Worm (Caenorhabditis elegans) whole organism, L1 larva: ENCODE results near the gene C47A10.16.

Source experiments
- F16B12.6 ChIP-seq: fragments of 150-350 bp; optimal IDR thresholded peaks from 2 replicates; lab custom pipeline; 2014; ENCODE audit warnings: missing biosample characterization, missing genetic modification characterization
- Y116A8C.19 ChIP-seq: sonication (generic microtip); optimal IDR thresholded peaks from 2 replicates; lab custom pipeline; 2016; ENCODE audit warnings: missing compliant biosample characterization, missing genetic modification characterization, borderline replicate concordance
- aha-1 ChIP-seq: fragments of 150-350 bp; optimal IDR thresholded peaks from 2 replicates; lab custom pipeline; 2014; ENCODE audit warnings: missing biosample characterization, missing genetic modification characterization
- ama-1 ChIP-seq: fragments of 150-350 bp; optimal IDR thresholded peaks from 2 replicates; lab custom pipeline; 2014
- blmp-1 ChIP-seq: fragments of 150-350 bp; optimal IDR thresholded peaks from 2 replicates; lab custom pipeline; 2014; ENCODE audit warnings: missing biosample characterization, missing genetic modification characterization
- ceh-63 ChIP-seq: fragments of 200-800 bp; sonication (Bioruptor generic); optimal IDR thresholded peaks from 2 replicates; lab custom pipeline; 2018; ENCODE audit warnings: mild to moderate bottlenecking, missing genetic modification characterization, missing compliant biosample characterization
- ceh-82 ChIP-seq, 3 experiments: fragments of 150-350 bp in 1 of 3; sonication (generic microtip) in 2 of 3; optimal IDR thresholded peaks; 2 replicates each; lab custom pipeline; 2014 to 2017; ENCODE audit warnings: missing biosample characterization in 3 of 3, missing genetic modification characterization in 3 of 3
- ceh-90 ChIP-seq: sonication (generic microtip); optimal IDR thresholded peaks from 2 replicates; lab custom pipeline; 2016; ENCODE audit warnings: missing genetic modification characterization, missing compliant biosample characterization
- ces-1 ChIP-seq: fragments of 150-350 bp; optimal IDR thresholded peaks from 2 replicates; lab custom pipeline; 2014; ENCODE audit warnings: missing biosample characterization, missing genetic modification reagents, missing genetic modification characterization
- dpl-1 ChIP-seq, 3 experiments: fragments of 150-350 bp in 2 of 3; sonication (generic microtip) in 1 of 3; optimal IDR thresholded peaks; 2 replicates each; lab custom pipeline; 2014 to 2017; ENCODE audit warnings: missing biosample characterization in 3 of 3, missing genetic modification characterization in 3 of 3, missing genetic modification reagents in 3 of 3
- efl-3 ChIP-seq: fragments of 200-800 bp; sonication (Bioruptor generic); optimal IDR thresholded peaks from 2 replicates; lab custom pipeline; 2018; ENCODE audit warnings: mild to moderate bottlenecking, missing genetic modification characterization, missing compliant biosample characterization
- egl-13 ChIP-seq: sonication (generic microtip); optimal IDR thresholded peaks from 2 replicates; lab custom pipeline; 2016; ENCODE audit warnings: missing genotype, missing genetic modification reagents, missing genetic modification characterization, missing compliant biosample characterization
- egl-27 ChIP-seq, 2 experiments: fragments of 150-350 bp in 1 of 2; sonication (generic microtip); optimal IDR thresholded peaks; 3 replicates each; lab custom pipeline; 2017 to 2018; ENCODE audit warnings: missing biosample characterization in 2 of 2, missing genetic modification characterization in 2 of 2, missing genetic modification reagents in 2 of 2
- elt-3 ChIP-seq, 6 experiments: fragments of 150-350 bp in 1 of 6; sonication (generic microtip); optimal IDR thresholded peaks; 2 replicates each; lab custom pipeline; 2017 to 2018; ENCODE audit warnings: missing biosample characterization in 6 of 6, missing genetic modification characterization in 6 of 6, inconsistent platforms in 1 of 6
- ets-5 ChIP-seq: fragments of 200-800 bp; sonication (Bioruptor generic); IDR thresholded peaks from 2 replicates; pipeline ENCODE4 v1.3.6; 2022; ENCODE audit warnings: missing genetic modification characterization, missing compliant biosample characterization
- fos-1 ChIP-seq: fragments of 150-350 bp; optimal IDR thresholded peaks from 2 replicates; lab custom pipeline; 2014; ENCODE audit warnings: missing biosample characterization, missing genetic modification characterization
- hlh-4 ChIP-seq: sonication (generic microtip); optimal IDR thresholded peaks from 2 replicates; lab custom pipeline; 2016; ENCODE audit warnings: mild to moderate bottlenecking, missing genetic modification characterization, missing compliant biosample characterization
- hpl-2 ChIP-seq: fragments of 150-350 bp; optimal IDR thresholded peaks from 2 replicates; lab custom pipeline; 2014; ENCODE audit warnings: missing biosample characterization, missing genetic modification reagents, missing genetic modification characterization
- lin-14 ChIP-seq: fragments of 200-800 bp; sonication (Bioruptor generic); optimal IDR thresholded peaks from 2 replicates; lab custom pipeline; 2018; ENCODE audit warnings: mild to moderate bottlenecking, missing genetic modification characterization, moderate library complexity, missing compliant biosample characterization
- lin-15B ChIP-seq: fragments of 150-350 bp; sonication (generic microtip); optimal IDR thresholded peaks from 3 replicates; lab custom pipeline; 2014; ENCODE audit warnings: missing biosample characterization, missing genetic modification characterization
- lin-35 ChIP-seq, 2 experiments: fragments of 150-350 bp; optimal IDR thresholded peaks; 2 replicates each; lab custom pipeline; 2014; ENCODE audit warnings: missing biosample characterization in 2 of 2, missing genetic modification characterization in 2 of 2, missing genetic modification reagents in 2 of 2
- lin-39 ChIP-seq: fragments of 150-350 bp; optimal IDR thresholded peaks from 2 replicates; lab custom pipeline; 2014; ENCODE audit warnings: missing biosample characterization, missing genetic modification reagents, missing genetic modification characterization
- lir-3 ChIP-seq: sonication (generic microtip); optimal IDR thresholded peaks from 2 replicates; lab custom pipeline; 2016; ENCODE audit warnings: mild to moderate bottlenecking, missing genetic modification characterization, moderate library complexity, missing compliant biosample characterization; ENCODE audit not compliant: poor library complexity
- lsy-2 ChIP-seq, 2 experiments: fragments of 150-350 bp; optimal IDR thresholded peaks; 2 replicates each; lab custom pipeline; 2014; ENCODE audit warnings: missing biosample characterization in 2 of 2, missing genetic modification characterization in 2 of 2
- nhr-11 ChIP-seq: fragments of 150-350 bp; optimal IDR thresholded peaks from 2 replicates; lab custom pipeline; 2014; ENCODE audit warnings: missing biosample characterization, missing genetic modification characterization
- nhr-20 ChIP-seq: sonication (generic microtip); optimal IDR thresholded peaks from 2 replicates; lab custom pipeline; 2016; ENCODE audit warnings: mild to moderate bottlenecking, missing genetic modification characterization, missing compliant biosample characterization
- nhr-47 ChIP-seq: sonication (generic microtip); optimal IDR thresholded peaks from 2 replicates; lab custom pipeline; 2016; ENCODE audit warnings: mild to moderate bottlenecking, missing genetic modification characterization, moderate library complexity, missing compliant biosample characterization
- nhr-71 ChIP-seq: sonication (generic microtip); optimal IDR thresholded peaks from 2 replicates; lab custom pipeline; 2016; ENCODE audit warnings: mild to moderate bottlenecking, missing genetic modification characterization, moderate library complexity, missing compliant biosample characterization
- nhr-76 ChIP-seq: sonication (generic microtip); optimal IDR thresholded peaks from 2 replicates; lab custom pipeline; 2017; ENCODE audit warnings: missing biosample characterization, missing genetic modification characterization
- nhr-84 ChIP-seq: sonication (generic microtip); optimal IDR thresholded peaks from 2 replicates; lab custom pipeline; 2017; ENCODE audit warnings: missing biosample characterization, missing genetic modification characterization
- nhr-90 ChIP-seq: sonication (generic microtip); optimal IDR thresholded peaks from 2 replicates; lab custom pipeline; 2016; ENCODE audit warnings: mild to moderate bottlenecking, missing genetic modification characterization, missing compliant biosample characterization; ENCODE audit not compliant: poor library complexity
- pag-3 ChIP-seq: sonication (generic microtip); optimal IDR thresholded peaks from 2 replicates; lab custom pipeline; 2017; ENCODE audit warnings: missing genetic modification characterization, mild to moderate bottlenecking, missing compliant biosample characterization, antibody characterized with exemption, borderline replicate concordance; ENCODE audit not compliant: insufficient read depth
- pqm-1 ChIP-seq: sonication (generic microtip); optimal IDR thresholded peaks from 3 replicates; lab custom pipeline; 2017; ENCODE audit warnings: missing biosample characterization, missing genetic modification characterization
- rnt-1 ChIP-seq: sonication (generic microtip); optimal IDR thresholded peaks from 2 replicates; lab custom pipeline; 2016; ENCODE audit warnings: mild to moderate bottlenecking, missing genetic modification characterization, moderate library complexity, missing compliant biosample characterization
- sox-4 ChIP-seq: sonication (generic microtip); optimal IDR thresholded peaks from 2 replicates; lab custom pipeline; 2016; ENCODE audit warnings: missing genetic modification characterization, missing compliant biosample characterization
- sptf-1 ChIP-seq: fragments of 150-350 bp; optimal IDR thresholded peaks from 2 replicates; lab custom pipeline; 2014; ENCODE audit warnings: missing biosample characterization, missing genetic modification characterization
- sup-37 ChIP-seq: fragments of 200-800 bp; sonication (Bioruptor generic); optimal IDR thresholded peaks from 2 replicates; lab custom pipeline; 2018; ENCODE audit warnings: mild to moderate bottlenecking, missing genetic modification characterization, missing compliant biosample characterization
- tbx-2 ChIP-seq: sonication (generic microtip); optimal IDR thresholded peaks from 2 replicates; lab custom pipeline; 2016; ENCODE audit warnings: missing genetic modification characterization, missing compliant biosample characterization
- tlp-1 ChIP-seq: fragments of 150-350 bp; optimal IDR thresholded peaks from 2 replicates; lab custom pipeline; 2014; ENCODE audit warnings: missing biosample characterization, missing genetic modification characterization
- unc-130 ChIP-seq: fragments of 150-350 bp; optimal IDR thresholded peaks from 2 replicates; lab custom pipeline; 2017; ENCODE audit warnings: missing biosample characterization, missing genetic modification characterization, inconsistent platforms
- zip-4 ChIP-seq: fragments of 200-800 bp; sonication (Bioruptor generic); optimal IDR thresholded peaks from 2 replicates; lab custom pipeline; 2018; ENCODE audit warnings: mild to moderate bottlenecking, missing genetic modification characterization, moderate library complexity, missing compliant biosample characterization

C47A10.16 gene

DNA sequence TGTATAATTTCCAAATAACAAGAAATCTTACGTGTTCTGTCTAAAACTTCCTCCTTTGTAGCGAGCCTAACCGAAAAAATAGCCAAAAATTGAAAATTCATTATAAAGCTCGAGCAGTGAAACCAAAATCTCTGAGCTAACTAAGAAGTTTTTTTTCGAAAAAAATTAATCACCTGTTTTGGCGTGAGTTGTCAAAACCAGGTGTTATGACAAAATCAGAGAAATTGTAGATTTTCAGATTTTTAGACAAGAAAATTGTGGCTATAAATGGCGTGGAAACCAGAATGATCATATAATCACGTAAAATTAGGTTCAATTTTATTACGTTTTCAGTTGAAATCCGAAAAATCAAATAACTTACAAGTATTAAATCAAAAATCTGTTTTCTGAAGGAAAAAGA, 8.1 kb upstream of the C47A10.16 start, which contains the start of gene sre-21:
Gene sre-21, minus strand, starts transcription at position 101 of the 400 bp plus-strand sequence.
- TF ChIP-seq ceh-63 (GFP tag; lab: Kevin White, UChicago) (no peak), egl-13 (tag; lab: Kevin White, UChicago) (no peak), lin-35 (GFP tag; optimal IDR thresholded peaks at IDR 0.05; lab: Kevin White, UChicago) (no peak), zip-4 (GFP tag; lab: Kevin White, UChicago) (no peak), fos-1 (tag; lab: Kevin White, UChicago) (no peak), egl-27 (tag; optimal IDR thresholded peaks at IDR 0.05; lab: Kevin White, UChicago) (no peak), pqm-1 (no peak), blmp-1 (tag; lab: Kevin White, UChicago) (no peak), tbx-2 (tag; lab: Kevin White, UChicago) (no peak), ets-5 (GFP tag; lab: Robert Waterston, UW) (no peak), ceh-82 (tag; optimal IDR thresholded peaks at IDR 0.05; lab: Kevin White, UChicago) (no peak), aha-1 (no peak), ces-1 (GFP tag; lab: Kevin White, UChicago) (no peak), lin-14 (no peak), nhr-76 (tag; lab: Kevin White, UChicago) (no peak), lin-15B (no peak), nhr-90 (tag; lab: Kevin White, UChicago) (no peak)
- TF ChIP-seq, all 84 proteins: peak for 0

DNA sequence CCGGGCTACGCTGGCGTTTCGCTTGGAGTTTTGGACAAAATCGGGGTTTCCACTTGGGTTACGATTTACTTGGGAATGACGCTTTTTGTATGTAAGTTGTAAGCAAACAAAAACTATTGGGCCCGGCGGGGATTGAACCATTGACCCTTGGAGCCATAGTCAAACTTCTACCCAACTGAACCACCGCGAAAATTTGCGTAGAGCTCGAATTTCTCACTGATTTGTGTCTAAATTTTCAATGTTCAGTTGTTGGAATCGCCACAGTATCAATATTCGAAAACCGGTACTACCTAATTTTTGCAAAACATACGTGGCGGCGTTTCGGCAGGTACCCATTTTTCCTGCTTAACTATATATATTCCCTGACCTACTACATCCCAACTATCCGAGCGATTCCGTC, 2.8 kb upstream of the C47A10.16 start:
- no peak for TF ChIP-seq nhr-20
- no peak for TF ChIP-seq hpl-2
- no peak for TF ChIP-seq elt-3 (tag; optimal IDR thresholded peaks at IDR 0.05; lab: Kevin White, UChicago)
- TF ChIP-seq F16B12.6 (tag; lab: Kevin White, UChicago): no peak
- TF ChIP-seq unc-130 (tag; lab: Kevin White, UChicago): no peak
- TF ChIP-seq tlp-1 (tag; lab: Kevin White, UChicago): no peak
- no peak for TF ChIP-seq efl-3 (GFP tag; lab: Kevin White, UChicago)
- TF ChIP-seq lin-14: no peak
- TF ChIP-seq rnt-1 (tag; lab: Kevin White, UChicago): no peak
- no peak for TF ChIP-seq Y116A8C.19
- no peak for TF ChIP-seq nhr-47
- no peak for TF ChIP-seq nhr-76 (tag; lab: Kevin White, UChicago)
- TF ChIP-seq lin-39 (tag; lab: Kevin White, UChicago): no peak
- no peak for TF ChIP-seq ceh-63 (GFP tag; lab: Kevin White, UChicago)
- no peak for TF ChIP-seq pag-3 (tag; lab: Kevin White, UChicago)
- TF ChIP-seq pqm-1: no peak
- TF ChIP-seq lsy-2 (tag; optimal IDR thresholded peaks at IDR 0.05; lab: Kevin White, UChicago): no peak
- no peak for TF ChIP-seq nhr-84 (tag; lab: Kevin White, UChicago)
- TF ChIP-seq ceh-82 (tag; optimal IDR thresholded peaks at IDR 0.05; lab: Kevin White, UChicago): no peak

DNA sequence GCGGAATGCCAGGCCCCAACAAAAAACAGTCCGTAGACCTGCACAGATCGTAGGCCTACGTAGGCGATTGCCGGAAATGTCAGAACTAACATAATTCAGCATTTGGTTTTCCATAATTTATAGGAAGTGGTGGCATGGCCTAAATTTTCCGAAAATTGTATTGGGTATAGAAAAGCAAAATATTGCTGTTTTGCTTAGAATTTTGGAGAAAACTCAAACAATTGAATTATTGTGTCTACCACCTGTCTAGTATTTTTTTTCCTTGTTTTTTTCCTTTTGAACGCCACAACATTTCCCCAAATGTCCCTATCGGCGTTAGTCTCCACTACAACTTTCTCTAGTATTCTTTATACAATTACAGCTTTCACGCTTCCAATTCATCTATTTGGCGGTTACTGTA, 2.3 kb upstream of the C47A10.16 start, which contains the start of gene srh-284:
Gene srh-284, plus strand, starts transcription at position 301 of the 400 bp plus-strand sequence.
- TF ChIP-seq hpl-2 (no peak), ets-5 (GFP tag; lab: Robert Waterston, UW) (no peak), nhr-11 (tag; lab: Kevin White, UChicago) (no peak), dpl-1 (GFP tag; optimal IDR thresholded peaks at IDR 0.05; lab: Kevin White, UChicago) (no peak), elt-3 (tag; optimal IDR thresholded peaks at IDR 0.05; lab: Kevin White, UChicago) (no peak), hlh-4 (no peak), unc-130 (tag; lab: Kevin White, UChicago) (no peak), ceh-90 (no peak), nhr-90 (tag; lab: Kevin White, UChicago) (no peak), sptf-1 (no peak), sup-37 (GFP tag; lab: Kevin White, UChicago) (no peak), sox-4 (no peak), ama-1 (lab: Kevin White, UChicago) (no peak), nhr-71 (tag; lab: Kevin White, UChicago) (no peak), lir-3 (tag; lab: Kevin White, UChicago) (no peak)
